Fruit fly (Drosophila melanogaster) whole organism, wandering third instar larva: ENCODE results near the gene COX7AL2.

ENCODE experiments used
- CrebA ChIP-seq: fragments of 200-800 bp; sonication (Bioruptor generic); optimal IDR thresholded peaks from 2 replicates; lab custom pipeline; 2016; ENCODE audit warnings: missing biosample characterization, mild to moderate bottlenecking, missing genetic modification characterization, borderline replicate concordance
- Dif ChIP-seq: fragments of 200-275, 200-300 bp; sonication (Bioruptor generic); optimal IDR thresholded peaks from 2 replicates; lab custom pipeline; 2018; ENCODE audit warnings: missing biosample characterization, missing genetic modification characterization; ENCODE audit not compliant: partially characterized antibody
- GATAd ChIP-seq: sonication (Bioruptor generic); optimal IDR thresholded peaks from 2 replicates; lab custom pipeline; 2016; ENCODE audit warnings: missing biosample characterization, missing genetic modification characterization
- HLH106 ChIP-seq: fragments of 200-800 bp; optimal IDR thresholded peaks from 3 replicates; lab custom pipeline; 2019; ENCODE audit warnings: missing biosample characterization, mild to moderate bottlenecking, missing genetic modification characterization, moderate library complexity
- Hnf4 ChIP-seq: fragments of 200-800 bp; sonication (Bioruptor generic); optimal IDR thresholded peaks from 2 replicates; lab custom pipeline; 2016; ENCODE audit warnings: missing biosample characterization, mild to moderate bottlenecking, missing genetic modification characterization
- Mio ChIP-seq: sonication (Bioruptor generic); optimal IDR thresholded peaks from 2 replicates; lab custom pipeline; 2016; ENCODE audit warnings: missing biosample characterization, missing genetic modification characterization
- OdsH ChIP-seq: fragments of 200-800 bp; sonication (Bioruptor generic); optimal IDR thresholded peaks from 2 replicates; lab custom pipeline; 2016; ENCODE audit warnings: missing biosample characterization, mild to moderate bottlenecking, missing genetic modification characterization
- dmrt93B ChIP-seq: fragments of 200-800 bp; sonication (Bioruptor generic); optimal IDR thresholded peaks from 2 replicates; lab custom pipeline; 2018; ENCODE audit warnings: missing biosample characterization, mild to moderate bottlenecking, missing genetic modification characterization
- foxo ChIP-seq, 2 experiments: fragments of 200-800 bp; sonication (Bioruptor generic); optimal IDR thresholded peaks; 2 replicates in 1 of 2; 3 replicates in 1 of 2; lab custom pipeline; 2016 to 2017; ENCODE audit warnings: missing biosample characterization in 2 of 2, missing genetic modification characterization in 2 of 2
- h ChIP-seq: fragments of 200-800 bp; sonication (Bioruptor generic); optimal IDR thresholded peaks from 3 replicates; lab custom pipeline; 2016; ENCODE audit warnings: missing biosample characterization, mild to moderate bottlenecking, missing genetic modification characterization
- jim ChIP-seq: fragments of 175-275, 200-325 bp; sonication (Bioruptor generic); optimal IDR thresholded peaks from 2 replicates; lab custom pipeline; 2016; ENCODE audit warnings: missing biosample characterization, mild to moderate bottlenecking, missing genetic modification characterization
- lola ChIP-seq: fragments of >200 bp; optimal IDR thresholded peaks from 2 replicates; lab custom pipeline; 2017; ENCODE audit warnings: missing biosample characterization, missing genetic modification characterization
- psq ChIP-seq: fragments of 200-800 bp; sonication (Bioruptor generic); optimal IDR thresholded peaks from 3 replicates; lab custom pipeline; 2017; ENCODE audit warnings: missing biosample characterization, mild to moderate bottlenecking, missing genetic modification characterization, moderate library complexity
- sage ChIP-seq: fragments of 200-800 bp; sonication (Bioruptor generic); optimal IDR thresholded peaks from 2 replicates; lab custom pipeline; 2016; ENCODE audit warnings: missing biosample characterization, mild to moderate bottlenecking, missing genetic modification characterization

dm6 chr2L:2214004-2214403 lies 16.3 kb upstream of the COX7AL2 start, which contains the start of the genes Uch and CG34174:
- TF ChIP-seq dmrt93B (GFP tag; lab: Kevin White, UChicago) (no peak), lola (no peak), psq (GFP tag; lab: Kevin White, UChicago) (peak; percentile 2), Mio (GFP tag; lab: Kevin White, UChicago) (no peak), jim (GFP tag; lab: Kevin White, UChicago) (no peak), foxo (GFP tag; optimal IDR thresholded peaks at IDR 0.05; lab: Kevin White, UChicago) (peak in 1 of 2 experiments; percentile 30), OdsH (GFP tag; lab: Kevin White, UChicago) (peak; percentile 36), HLH106 (peak; percentile 32), sage (GFP tag; lab: Kevin White, UChicago) (no peak), GATAd (GFP tag; lab: Kevin White, UChicago) (no peak), CrebA (GFP tag; lab: Kevin White, UChicago) (no peak), Hnf4 (GFP tag; lab: Kevin White, UChicago) (no peak), Dif (GFP tag; lab: Kevin White, UChicago) (no peak), h (GFP tag; lab: Kevin White, UChicago) (peak; percentile 67)
